Fruit fly (Drosophila melanogaster): Measurements from ENCODE around the gene CG7992.

DNA sequence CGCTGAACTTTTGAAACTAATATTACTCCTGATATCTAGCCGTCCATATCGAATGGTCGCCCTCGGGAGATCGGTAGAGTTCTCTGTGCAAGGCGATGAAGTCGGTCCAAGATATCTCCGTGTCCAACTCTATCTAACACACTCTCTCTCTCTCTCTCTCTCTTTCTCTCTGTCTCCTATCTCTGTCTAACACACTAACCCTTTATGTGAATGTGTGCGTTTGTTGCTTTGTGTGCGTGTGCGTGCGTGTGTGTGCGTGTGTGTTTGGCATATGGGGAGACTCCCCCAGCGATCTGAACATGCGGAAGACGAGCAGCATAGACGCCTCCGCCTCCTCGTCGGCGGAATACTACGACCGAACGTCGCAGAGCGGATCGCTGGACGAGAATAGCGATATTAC is 17.3 kb upstream of the CG7992 start:
- TF ChIP-seq CG8478 (optimal IDR thresholded peaks at IDR 0.05) = no peak
- TF ChIP-seq pan (optimal IDR thresholded peaks at IDR 0.05) = no peak
- TF ChIP-seq EcR (GFP tag; optimal IDR thresholded peaks at IDR 0.05) = no peak
- TF ChIP-seq usp (GFP tag; optimal IDR thresholded peaks at IDR 0.05) = no peak

Measured in whole organism.